Fruit fly (Drosophila melanogaster) whole organism, prepupa: Measurements from ENCODE around the gene CG1092.

Source experiments
- Blimp-1 ChIP-seq: fragments of 200-800 bp; sonication (Bioruptor generic); optimal IDR thresholded peaks from 3 replicates; lab custom pipeline; 2017; ENCODE audit warnings: missing biosample characterization, missing genetic modification characterization, mild to moderate bottlenecking, moderate library complexity, missing genetic modification reagents
- CG10631 ChIP-seq: fragments of 200-800 bp; sonication (Bioruptor generic); optimal IDR thresholded peaks from 2 replicates; lab custom pipeline; 2016; ENCODE audit warnings: missing biosample characterization, missing genetic modification characterization
- CG10669 ChIP-seq: fragments of 200-800 bp; sonication (Bioruptor generic); optimal IDR thresholded peaks from 3 replicates; lab custom pipeline; 2018; ENCODE audit warnings: missing biosample characterization, mild to moderate bottlenecking, missing genetic modification characterization, moderate library complexity
- CG11294 ChIP-seq: fragments of 200-800 bp; sonication (Bioruptor generic); IDR thresholded peaks from 2 replicates; pipeline ENCODE4 v1.3.6; 2022; ENCODE audit warnings: missing biosample characterization, missing genetic modification characterization
- CG11762 ChIP-seq: fragments of 200-800 bp; sonication (Bioruptor generic); optimal IDR thresholded peaks from 3 replicates; lab custom pipeline; 2016; ENCODE audit warnings: missing biosample characterization, missing genetic modification characterization; ENCODE audit not compliant: insufficient read depth
- CG11902 ChIP-seq: fragments of 200-800 bp; sonication (Bioruptor generic); optimal IDR thresholded peaks from 3 replicates; lab custom pipeline; 2016; ENCODE audit warnings: missing biosample characterization, missing genetic modification characterization
- CG1621 ChIP-seq: fragments of 200-800 bp; sonication (Bioruptor generic); optimal IDR thresholded peaks from 3 replicates; lab custom pipeline; 2018; ENCODE audit warnings: missing biosample characterization, mild to moderate bottlenecking, missing genetic modification characterization
- CG16779 ChIP-seq: fragments of 200-800 bp; sonication (Bioruptor generic); optimal IDR thresholded peaks from 3 replicates; lab custom pipeline; 2017; ENCODE audit warnings: missing biosample characterization, mild to moderate bottlenecking, missing genetic modification characterization
- CG31627 ChIP-seq: fragments of 200-800 bp; sonication (Bioruptor generic); optimal IDR thresholded peaks from 3 replicates; lab custom pipeline; 2016; ENCODE audit warnings: missing biosample characterization, missing genetic modification characterization
- CG32006 ChIP-seq: fragments of 200-800 bp; sonication (Bioruptor generic); optimal IDR thresholded peaks from 3 replicates; lab custom pipeline; 2017; ENCODE audit warnings: missing biosample characterization, mild to moderate bottlenecking, missing genetic modification characterization
- CG34406 ChIP-seq: fragments of 200-800 bp; sonication (Bioruptor generic); optimal IDR thresholded peaks from 3 replicates; lab custom pipeline; 2016; ENCODE audit warnings: missing biosample characterization, missing genetic modification characterization
- CG3919 ChIP-seq: fragments of 200-800 bp; sonication (Bioruptor generic); optimal IDR thresholded peaks from 3 replicates; lab custom pipeline; 2016; ENCODE audit warnings: missing biosample characterization, missing genetic modification characterization
- CG4318 ChIP-seq: fragments of 200-800 bp; sonication (Bioruptor generic); optimal IDR thresholded peaks from 3 replicates; lab custom pipeline; 2017; ENCODE audit warnings: missing biosample characterization, mild to moderate bottlenecking, missing genetic modification characterization
- CG6276 ChIP-seq: fragments of 200-800 bp; sonication (Bioruptor generic); optimal IDR thresholded peaks from 2 replicates; lab custom pipeline; 2017; ENCODE audit warnings: missing biosample characterization, mild to moderate bottlenecking, missing genetic modification characterization
- CG6792 ChIP-seq: fragments of 200-800 bp; sonication (Bioruptor generic); optimal IDR thresholded peaks from 3 replicates; lab custom pipeline; 2016; ENCODE audit warnings: missing biosample characterization, missing genetic modification characterization
- CG8319 ChIP-seq: fragments of 200-800 bp; sonication (Bioruptor generic); optimal IDR thresholded peaks from 3 replicates; lab custom pipeline; 2016; ENCODE audit warnings: missing biosample characterization, missing genetic modification characterization
- Eip75B ChIP-seq: fragments of 200-800 bp; sonication (Bioruptor generic); optimal IDR thresholded peaks from 3 replicates; lab custom pipeline; 2016; ENCODE audit warnings: missing biosample characterization, missing genetic modification characterization
- Eip78C ChIP-seq: fragments of 200-800 bp; sonication (Bioruptor generic); peaks from one replicate; lab custom pipeline; 2016; ENCODE audit warnings: missing biosample characterization, missing genetic modification characterization
- Ets21C ChIP-seq: fragments of 200-800 bp; sonication (Bioruptor generic); optimal IDR thresholded peaks from 3 replicates; lab custom pipeline; 2016; ENCODE audit warnings: missing biosample characterization, missing genetic modification characterization
- Hr38 ChIP-seq: sonication (Bioruptor generic); optimal IDR thresholded peaks from 2 replicates; lab custom pipeline; 2016; ENCODE audit warnings: missing biosample characterization, missing genetic modification characterization
- Hr39 ChIP-seq: fragments of 200-800 bp; sonication (Bioruptor generic); optimal IDR thresholded peaks from 2 replicates; lab custom pipeline; 2016; ENCODE audit warnings: missing biosample characterization, missing genetic modification characterization
- Hr4 ChIP-seq: fragments of 200-800 bp; sonication (Bioruptor generic); optimal IDR thresholded peaks from 3 replicates; lab custom pipeline; 2016; ENCODE audit warnings: missing biosample characterization, missing genetic modification characterization
- Lpt ChIP-seq: fragments of 200-800 bp; sonication (Bioruptor generic); optimal IDR thresholded peaks from 3 replicates; lab custom pipeline; 2016; ENCODE audit warnings: missing biosample characterization, missing genetic modification characterization
- Met ChIP-seq: fragments of 200-800 bp; sonication (Bioruptor generic); optimal IDR thresholded peaks from 3 replicates; lab custom pipeline; 2016; ENCODE audit warnings: missing biosample characterization, missing genetic modification characterization
- OdsH ChIP-seq: fragments of 200-800 bp; sonication (Bioruptor generic); optimal IDR thresholded peaks from 3 replicates; lab custom pipeline; 2016; ENCODE audit warnings: missing biosample characterization, missing genetic modification characterization
- Smox ChIP-seq: fragments of 200-800 bp; sonication (Bioruptor generic); optimal IDR thresholded peaks from 3 replicates; lab custom pipeline; 2016; ENCODE audit warnings: missing biosample characterization, missing genetic modification characterization
- Sox102F ChIP-seq: fragments of 200-800 bp; sonication (Bioruptor generic); optimal IDR thresholded peaks from 2 replicates; lab custom pipeline; 2016; ENCODE audit warnings: missing biosample characterization, mild to moderate bottlenecking, missing genetic modification characterization
- Sox14 ChIP-seq: fragments of 200-800 bp; sonication (Bioruptor generic); optimal IDR thresholded peaks from 3 replicates; lab custom pipeline; 2016; ENCODE audit warnings: missing biosample characterization, missing genetic modification characterization
- Sox15 ChIP-seq: fragments of 200-800 bp; sonication (Bioruptor generic); optimal IDR thresholded peaks from 3 replicates; lab custom pipeline; 2016; ENCODE audit warnings: missing biosample characterization, missing genetic modification characterization
- achi ChIP-seq: fragments of 200-800 bp; sonication (Bioruptor generic); optimal IDR thresholded peaks from 3 replicates; lab custom pipeline; 2016; ENCODE audit warnings: missing biosample characterization, missing genetic modification characterization
- acj6 ChIP-seq: fragments of 200-800 bp; sonication (Bioruptor generic); optimal IDR thresholded peaks from 3 replicates; lab custom pipeline; 2016; ENCODE audit warnings: missing biosample characterization, missing genetic modification characterization
- cyc ChIP-seq: fragments of 200-800 bp; sonication (Bioruptor generic); optimal IDR thresholded peaks from 3 replicates; lab custom pipeline; 2016; ENCODE audit warnings: missing biosample characterization, missing genetic modification characterization
- esn ChIP-seq: fragments of 200-800 bp; sonication (Bioruptor generic); optimal IDR thresholded peaks from 2 replicates; lab custom pipeline; 2016; ENCODE audit warnings: missing biosample characterization, mild to moderate bottlenecking, missing genetic modification characterization, moderate library complexity
- fkh ChIP-seq: fragments of 200-800 bp; sonication (Bioruptor generic); optimal IDR thresholded peaks from 3 replicates; lab custom pipeline; 2017; ENCODE audit warnings: missing biosample characterization, mild to moderate bottlenecking, missing genetic modification characterization, moderate library complexity
- lz ChIP-seq: fragments of 200-800 bp; sonication (Bioruptor generic); optimal IDR thresholded peaks from 3 replicates; lab custom pipeline; 2016; ENCODE audit warnings: missing biosample characterization, missing genetic modification characterization
- net ChIP-seq: fragments of 200-800 bp; sonication (Bioruptor generic); optimal IDR thresholded peaks from 3 replicates; lab custom pipeline; 2016; ENCODE audit warnings: missing biosample characterization, missing genetic modification characterization
- pdm3 ChIP-seq: fragments of 200-800 bp; sonication (Bioruptor generic); optimal IDR thresholded peaks from 3 replicates; lab custom pipeline; 2016; ENCODE audit warnings: missing biosample characterization, missing genetic modification characterization
- salr ChIP-seq, 2 experiments: fragments of 200-800 bp; sonication (Bioruptor generic); optimal IDR thresholded peaks; 3 replicates each; lab custom pipeline; 2016 to 2018; ENCODE audit warnings: missing biosample characterization in 2 of 2, missing genetic modification characterization in 2 of 2, mild to moderate bottlenecking in 1 of 2
- spab ChIP-seq: fragments of 200-800 bp; sonication (Bioruptor generic); optimal IDR thresholded peaks from 2 replicates; lab custom pipeline; 2017; ENCODE audit warnings: missing biosample characterization, mild to moderate bottlenecking, missing genetic modification characterization, missing genetic modification reagents
- ss ChIP-seq, 2 experiments: fragments of 200-800 bp; sonication (Bioruptor generic); optimal IDR thresholded peaks; 2 replicates in 1 of 2; 3 replicates in 1 of 2; lab custom pipeline; 2017 to 2018; ENCODE audit warnings: mild to moderate bottlenecking in 2 of 2, missing biosample characterization in 2 of 2, missing genetic modification characterization in 2 of 2, moderate library complexity in 1 of 2
- svp ChIP-seq: fragments of 200-800 bp; sonication (Bioruptor generic); peaks from one replicate; lab custom pipeline; 2016; ENCODE audit warnings: missing biosample characterization, missing genetic modification characterization
- topi ChIP-seq: fragments of 200-800 bp; sonication (Bioruptor generic); optimal IDR thresholded peaks from 3 replicates; lab custom pipeline; 2016; ENCODE audit warnings: missing biosample characterization, missing genetic modification characterization
- vri ChIP-seq: fragments of 200-800 bp; sonication (Bioruptor generic); optimal IDR thresholded peaks from 3 replicates; lab custom pipeline; 2016; ENCODE audit warnings: missing biosample characterization, mild to moderate bottlenecking, missing genetic modification characterization

The CG1092 gene

DNA sequence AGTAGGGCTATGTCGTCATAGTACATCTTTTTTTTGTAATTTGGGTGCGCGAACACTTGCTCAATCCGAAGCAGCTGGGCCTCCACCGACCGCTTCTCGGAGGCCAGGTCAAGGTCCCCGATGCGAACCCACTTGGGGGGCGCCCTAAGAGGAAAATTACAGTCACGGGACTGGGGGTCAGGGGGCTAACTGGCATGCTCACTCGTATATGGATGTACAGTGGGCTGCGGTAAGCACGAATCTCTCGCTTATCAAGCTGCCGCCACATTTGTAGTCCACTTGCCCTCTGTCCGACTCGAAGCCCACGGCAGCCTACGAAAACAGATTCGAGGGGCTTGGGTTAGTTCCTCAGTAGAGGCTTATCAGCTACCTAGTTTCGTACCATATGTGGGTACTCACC lies 24.8 kb upstream of the CG1092 start:
- TF ChIP-seq Eip78C (GFP tag; lab: Kevin White, UChicago): peak; percentile 24
- no peak for TF ChIP-seq lz (GFP tag; lab: Kevin White, UChicago)
- peak; percentile 95 for TF ChIP-seq svp (GFP tag; lab: Kevin White, UChicago)
- TF ChIP-seq CG31627 (GFP tag; lab: Kevin White, UChicago): no peak

DNA sequence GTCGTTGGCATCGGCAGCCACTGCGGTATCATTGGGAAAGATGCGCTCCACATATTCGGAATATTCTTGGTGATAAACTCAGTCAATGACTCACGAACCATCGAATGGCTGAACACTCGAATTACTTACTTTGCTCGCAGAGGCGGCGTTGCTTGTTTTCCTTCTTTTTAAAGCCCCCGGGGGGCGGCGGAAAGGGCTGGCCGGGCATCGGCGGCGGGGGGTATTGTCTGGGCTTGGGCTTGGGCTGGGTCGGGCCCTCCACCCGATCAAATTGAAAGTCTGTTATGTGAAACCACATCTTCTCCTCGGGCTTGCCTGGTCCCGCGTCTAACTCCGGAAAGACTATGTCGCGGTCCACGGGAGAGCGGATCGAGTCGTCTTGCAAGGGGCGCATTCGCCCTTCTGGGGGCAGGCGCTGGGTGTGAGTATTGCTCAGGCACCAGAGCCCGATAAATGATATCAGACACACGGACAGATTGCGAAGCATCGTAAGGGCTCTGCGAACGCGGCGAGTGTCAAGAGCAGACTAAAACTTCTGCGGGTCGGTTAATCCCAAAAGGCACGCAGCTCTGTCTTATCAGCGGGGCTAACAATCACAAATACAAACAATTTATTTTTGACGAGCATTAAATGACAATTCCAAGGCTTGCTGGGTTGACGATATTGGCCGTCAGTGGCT lies 24.2 kb upstream of the CG1092 start, which contains the start of gene CG14642:
Gene CG14642, minus strand, starts transcription at position 509 of the 679 bp plus-strand sequence.
- no peak for TF ChIP-seq Smox (GFP tag; lab: Kevin White, UChicago)
- peak; percentile 89 for TF ChIP-seq svp (GFP tag; lab: Kevin White, UChicago)
- no peak for TF ChIP-seq CG11902 (GFP tag; lab: Kevin White, UChicago)
- TF ChIP-seq Eip75B (GFP tag; lab: Kevin White, UChicago): no peak
- no peak for TF ChIP-seq Met (GFP tag; lab: Kevin White, UChicago)
- no peak for TF ChIP-seq CG34406
- TF ChIP-seq CG3919 (GFP tag; lab: Kevin White, UChicago): no peak
- no peak for TF ChIP-seq Eip78C (GFP tag; lab: Kevin White, UChicago)
- TF ChIP-seq Blimp-1 (GFP tag; lab: Kevin White, UChicago): no peak
- TF ChIP-seq salr (GFP tag; optimal IDR thresholded peaks at IDR 0.05; lab: Kevin White, UChicago): no peak
- no peak for TF ChIP-seq Sox102F
- TF ChIP-seq CG1621: peak; percentile 7
- no peak for TF ChIP-seq Lpt (GFP tag; lab: Kevin White, UChicago)
- no peak for TF ChIP-seq CG16779 (tag; lab: Kevin White, UChicago)
- no peak for TF ChIP-seq Sox15 (GFP tag; lab: Kevin White, UChicago)

DNA sequence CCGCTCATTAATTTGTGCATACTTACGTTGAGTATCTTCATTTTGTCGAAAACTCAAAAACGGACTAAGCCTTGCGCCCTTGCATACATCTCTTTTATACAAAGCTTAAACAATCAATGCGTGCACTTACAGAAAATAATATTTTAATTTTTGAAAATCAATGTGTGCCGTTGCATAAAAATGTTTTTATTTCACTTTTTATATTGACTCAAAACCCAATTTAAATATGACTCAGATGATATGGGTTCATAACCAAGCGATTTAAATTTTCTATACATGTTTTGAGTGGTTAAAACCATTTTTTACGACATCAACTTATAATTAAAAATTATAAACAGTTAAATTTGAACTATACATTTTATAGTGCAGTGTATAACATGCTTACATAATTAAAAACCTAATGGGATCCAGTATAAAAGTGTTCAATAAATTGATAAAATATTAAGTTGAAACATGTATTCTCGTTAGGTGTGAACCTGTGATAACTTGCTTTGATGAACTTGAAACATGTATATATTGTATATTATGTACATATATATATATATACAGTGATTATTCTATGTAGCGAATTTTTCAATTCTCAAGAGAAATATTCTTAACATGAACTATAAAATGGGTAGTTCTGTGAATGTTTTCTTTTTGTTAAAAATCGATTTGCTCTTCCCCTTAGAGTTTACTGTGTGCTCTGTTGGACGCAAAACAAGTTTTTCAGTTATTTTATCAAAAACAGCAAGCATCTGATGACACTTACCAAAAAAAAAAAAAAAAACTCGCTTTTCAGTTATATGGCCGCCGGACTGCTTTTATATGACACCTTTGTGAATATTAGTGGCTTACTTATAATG lies 23.3 kb upstream of the CG1092 start, which contains the start of gene CG34305:
Gene CG34305, minus strand, starts transcription at position 51 of the 845 bp plus-strand sequence.
- TF ChIP-seq CG4318: no peak
- peak; percentile 4 for TF ChIP-seq CG11762 (GFP tag; lab: Kevin White, UChicago)
- no peak for TF ChIP-seq Sox14 (GFP tag; lab: Kevin White, UChicago)
- peak; percentile 65 for TF ChIP-seq esn (GFP tag; lab: Kevin White, UChicago)
- TF ChIP-seq CG6792 (GFP tag; lab: Kevin White, UChicago): peak; percentile 35
- TF ChIP-seq CG31627 (GFP tag; lab: Kevin White, UChicago): peak; percentile 20
- TF ChIP-seq CG10631: peak; percentile 18
- peak; percentile 3 for TF ChIP-seq Eip75B (GFP tag; lab: Kevin White, UChicago)
- peak; percentile 19 for TF ChIP-seq acj6
- TF ChIP-seq fkh: no peak
- TF ChIP-seq spab (GFP tag; lab: Kevin White, UChicago): no peak
- peak; percentile 32 for TF ChIP-seq CG10669 (GFP tag; lab: Kevin White, UChicago)
- TF ChIP-seq topi (GFP tag; lab: Kevin White, UChicago): peak; percentile 58
- peak; percentile 38 for TF ChIP-seq lz (GFP tag; lab: Kevin White, UChicago)
- TF ChIP-seq CG6276 (GFP tag; lab: Kevin White, UChicago): no peak
- peak; percentile 62 for TF ChIP-seq Met (GFP tag; lab: Kevin White, UChicago)
- peak; percentile 10 for TF ChIP-seq net (GFP tag; lab: Kevin White, UChicago)
- peak; percentile 37 for TF ChIP-seq cyc
- TF ChIP-seq CG34406: peak; percentile 38
- peak; percentile 9 for TF ChIP-seq CG11902 (GFP tag; lab: Kevin White, UChicago)
- no peak for TF ChIP-seq salr (GFP tag; optimal IDR thresholded peaks at IDR 0.05; lab: Kevin White, UChicago)
- TF ChIP-seq achi: peak; percentile 15
- TF ChIP-seq Hr39 (GFP tag; lab: Kevin White, UChicago): peak; percentile 46
- peak; percentile 11 for TF ChIP-seq CG3919 (GFP tag; lab: Kevin White, UChicago)
- TF ChIP-seq OdsH (GFP tag; lab: Kevin White, UChicago): peak; percentile 42
- no peak for TF ChIP-seq Lpt (GFP tag; lab: Kevin White, UChicago)
- no peak for TF ChIP-seq CG11294 (GFP tag; lab: Robert Waterston, UW)
- TF ChIP-seq CG8319 (GFP tag; lab: Kevin White, UChicago): peak; percentile 25
- peak; percentile 66 for TF ChIP-seq svp (GFP tag; lab: Kevin White, UChicago)
- no peak for TF ChIP-seq ss (GFP tag; optimal IDR thresholded peaks at IDR 0.05; lab: Kevin White, UChicago)
- peak; percentile 28 for TF ChIP-seq Sox102F
- TF ChIP-seq Eip78C (GFP tag; lab: Kevin White, UChicago): peak; percentile 84
- TF ChIP-seq CG32006: no peak
- TF ChIP-seq Hr4 (GFP tag; lab: Kevin White, UChicago): no peak
- peak; percentile 14 for TF ChIP-seq Ets21C
- TF ChIP-seq Hr38 (GFP tag; lab: Kevin White, UChicago): no peak
- peak; percentile 40 for TF ChIP-seq vri (GFP tag; lab: Kevin White, UChicago)
- peak; percentile 54 for TF ChIP-seq pdm3 (GFP tag; lab: Kevin White, UChicago)
